Worm (Caenorhabditis elegans) whole organism, L1 larva: Measurements from ENCODE around the gene ZK1240.9.

Source experiments
- C16A3.4 ChIP-seq: fragments of 150-350 bp; optimal IDR thresholded peaks from 2 replicates; lab custom pipeline; 2014; ENCODE audit warnings: missing biosample characterization, missing genetic modification characterization
- ama-1 ChIP-seq: fragments of 150-350 bp; optimal IDR thresholded peaks from 2 replicates; lab custom pipeline; 2014
- dpl-1 ChIP-seq, 3 experiments: fragments of 150-350 bp in 2 of 3; sonication (generic microtip) in 1 of 3; optimal IDR thresholded peaks; 2 replicates each; lab custom pipeline; 2014 to 2017; ENCODE audit warnings: missing biosample characterization in 3 of 3, missing genetic modification characterization in 3 of 3, missing genetic modification reagents in 3 of 3
- dsc-1 ChIP-seq: sonication (generic microtip); optimal IDR thresholded peaks from 2 replicates; lab custom pipeline; 2016; ENCODE audit warnings: mild to moderate bottlenecking, missing genetic modification characterization, missing compliant biosample characterization
- efl-1 ChIP-seq, 4 experiments: fragments of 150-350 bp; optimal IDR thresholded peaks in 3 of 4; peaks in 1 of 4; 1 replicate in 1 of 4; 2 replicates in 3 of 4; lab custom pipeline; 2014; ENCODE audit warnings: missing biosample characterization in 2 of 4, missing genetic modification characterization in 2 of 4, missing genetic modification reagents in 2 of 4
- efl-3 ChIP-seq: fragments of 200-800 bp; sonication (Bioruptor generic); optimal IDR thresholded peaks from 2 replicates; lab custom pipeline; 2018; ENCODE audit warnings: mild to moderate bottlenecking, missing genetic modification characterization, missing compliant biosample characterization
- elt-3 ChIP-seq, 6 experiments: fragments of 150-350 bp in 1 of 6; sonication (generic microtip); optimal IDR thresholded peaks; 2 replicates each; lab custom pipeline; 2017 to 2018; ENCODE audit warnings: missing biosample characterization in 6 of 6, missing genetic modification characterization in 6 of 6, inconsistent platforms in 1 of 6
- fos-1 ChIP-seq: fragments of 150-350 bp; optimal IDR thresholded peaks from 2 replicates; lab custom pipeline; 2014; ENCODE audit warnings: missing biosample characterization, missing genetic modification characterization
- hlh-4 ChIP-seq: sonication (generic microtip); optimal IDR thresholded peaks from 2 replicates; lab custom pipeline; 2016; ENCODE audit warnings: mild to moderate bottlenecking, missing genetic modification characterization, missing compliant biosample characterization
- nhr-71 ChIP-seq: sonication (generic microtip); optimal IDR thresholded peaks from 2 replicates; lab custom pipeline; 2016; ENCODE audit warnings: mild to moderate bottlenecking, missing genetic modification characterization, moderate library complexity, missing compliant biosample characterization
- nhr-77 ChIP-seq: fragments of 150-350 bp; optimal IDR thresholded peaks from 2 replicates; lab custom pipeline; 2014; ENCODE audit warnings: missing biosample characterization, missing genetic modification characterization
- unc-130 ChIP-seq: fragments of 150-350 bp; optimal IDR thresholded peaks from 2 replicates; lab custom pipeline; 2017; ENCODE audit warnings: missing biosample characterization, missing genetic modification characterization, inconsistent platforms
- unc-62 ChIP-seq: fragments of 150-350 bp; optimal IDR thresholded peaks from 2 replicates; lab custom pipeline; 2014; ENCODE audit warnings: missing biosample characterization, missing genetic modification reagents, missing genetic modification characterization

DNA sequence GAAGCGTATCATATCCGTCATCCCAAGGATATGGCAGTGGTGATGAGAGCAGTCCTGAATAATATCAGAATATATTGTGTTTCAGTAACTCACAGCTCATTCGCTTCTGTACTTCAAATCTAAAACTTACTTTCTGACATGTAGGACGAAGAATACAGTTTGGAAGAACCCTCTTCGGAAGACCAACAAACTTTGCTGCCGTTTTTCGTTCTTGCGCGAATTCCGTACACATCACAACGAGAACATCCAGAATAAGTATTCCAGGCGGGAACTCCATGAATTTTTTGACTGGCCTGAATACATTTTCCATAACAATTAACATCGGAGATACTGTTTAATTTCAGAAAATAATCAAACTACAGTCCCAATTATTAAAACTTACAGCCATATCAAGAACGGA is 40.6 kb upstream of the ZK1240.9 start, which contains the start of gene K09F6.15:
- TF ChIP-seq nhr-77 (no peak), hlh-4 (tag; lab: Kevin White, UChicago) (no peak), unc-130 (no peak), ama-1 (lab: Kevin White, UChicago) (no peak), dsc-1 (tag; lab: Kevin White, UChicago) (no peak), C16A3.4 (tag; lab: Kevin White, UChicago) (no peak), unc-62 (no peak), fos-1 (tag; lab: Kevin White, UChicago) (no peak), dpl-1 (GFP tag; optimal IDR thresholded peaks at IDR 0.05; lab: Kevin White, UChicago) (no peak), elt-3 (tag; optimal IDR thresholded peaks at IDR 0.05; lab: Kevin White, UChicago) (no peak), efl-1 (optimal IDR thresholded peaks at IDR 0.05; lab: Kevin White, UChicago) (no peak), efl-1 (GFP tag; optimal IDR thresholded peaks at IDR 0.05 in 1 of 2; lab: Kevin White, UChicago) (no peak), nhr-71 (tag; lab: Kevin White, UChicago) (no peak), efl-3 (no peak)
